Fruit fly (Drosophila melanogaster) whole organism, prepupa: ENCODE results near the gene CG14441.
A peak's percentile ranks its signal among the peaks of the same experiment; 100 is the strongest.

Experiments used
- CG4318 ChIP-seq: fragments of 200-800 bp; sonication (Bioruptor generic); optimal IDR thresholded peaks from 3 replicates; lab custom pipeline; 2017; ENCODE audit warnings: missing biosample characterization, mild to moderate bottlenecking, missing genetic modification characterization
- CG6163 ChIP-seq: fragments of 200-800 bp; sonication (Bioruptor generic); IDR thresholded peaks from 3 replicates; pipeline ENCODE4 v1.3.6; 2022; ENCODE audit warnings: missing biosample characterization, missing genetic modification characterization
- fd85E ChIP-seq: fragments of 200-800 bp; sonication (Bioruptor generic); optimal IDR thresholded peaks from 3 replicates; lab custom pipeline; 2016; ENCODE audit warnings: missing biosample characterization, missing genetic modification characterization
- net ChIP-seq: fragments of 200-800 bp; sonication (Bioruptor generic); optimal IDR thresholded peaks from 3 replicates; lab custom pipeline; 2016; ENCODE audit warnings: missing biosample characterization, missing genetic modification characterization

DNA sequence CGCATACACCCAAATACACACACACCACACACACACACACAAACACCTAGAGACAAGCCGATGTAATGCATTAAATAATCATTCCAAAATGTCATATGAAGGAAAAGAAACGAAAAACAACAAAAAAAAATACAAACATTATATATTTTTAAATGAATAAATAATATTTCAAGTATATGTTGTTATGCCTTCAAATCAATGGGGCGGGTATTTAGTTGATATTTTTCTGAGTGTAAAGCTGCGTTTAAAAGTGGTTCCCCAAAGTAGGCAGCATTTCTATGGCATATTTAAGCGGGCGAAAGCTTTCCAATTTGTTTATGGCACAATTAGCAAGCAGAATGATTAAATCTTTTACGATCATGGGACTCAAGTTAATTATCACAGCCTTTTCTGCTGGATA is 20.0 kb downstream of the CG14441 start:
- TF ChIP-seq CG6163 (GFP tag; lab: Robert Waterston, UW) (0 out of 3 replicates have a peak, but pooled peaks have one; percentile 45), net (no peak), CG4318 (GFP tag; lab: Kevin White, UChicago) (no peak), fd85E (GFP tag; lab: Kevin White, UChicago) (no peak)
